Fruit fly (Drosophila melanogaster) whole organism, embryonic: ENCODE results near the gene CG12507.

Source experiments
- CG13287 ChIP-seq: fragments of 200-800 bp; sonication (Bioruptor generic); IDR thresholded peaks from 2 replicates; pipeline ENCODE4 v1.3.6; 2022; ENCODE audit warnings: missing biosample characterization, missing genetic modification characterization; ENCODE audit not compliant: partially characterized antibody
- CG1647 ChIP-seq: fragments of 200-800 bp; sonication (Bioruptor generic); optimal IDR thresholded peaks from 3 replicates; lab custom pipeline; 2016; ENCODE audit warnings: missing biosample characterization, missing genetic modification characterization
- CG30431 ChIP-seq: fragments of 200-800 bp; sonication (Bioruptor generic); optimal IDR thresholded peaks from 2 replicates; lab custom pipeline; 2017; ENCODE audit warnings: missing biosample characterization, missing genetic modification characterization
- CHES-1-like ChIP-seq: fragments of 200-800 bp; sonication (Bioruptor generic); optimal IDR thresholded peaks from 2 replicates; lab custom pipeline; 2016; ENCODE audit warnings: missing biosample characterization, missing genetic modification characterization
- Kr ChIP-seq: fragments of 200-800 bp; sonication (Bioruptor generic); optimal IDR thresholded peaks from 2 replicates; lab custom pipeline; 2017; ENCODE audit warnings: missing biosample characterization, mild to moderate bottlenecking, missing genetic modification characterization
- az2 ChIP-seq: fragments of 200-800 bp; sonication (Bioruptor generic); optimal IDR thresholded peaks from 3 replicates; lab custom pipeline; 2016; ENCODE audit warnings: missing biosample characterization, missing genetic modification characterization
- gcm2 ChIP-seq: fragments of 200-800 bp; sonication (Bioruptor generic); optimal IDR thresholded peaks from 2 replicates; lab custom pipeline; 2016; ENCODE audit warnings: missing biosample characterization, missing genetic modification characterization
- nerfin-1 ChIP-seq: fragments of 200-800 bp; sonication (Bioruptor generic); optimal IDR thresholded peaks from 3 replicates; lab custom pipeline; 2019; ENCODE audit warnings: missing biosample characterization, mild to moderate bottlenecking, missing genetic modification characterization, moderate library complexity

dm6 chrX:16270795-16271194 is 4.5 kb upstream of the CG12507 start, which contains the start of gene Mfe2:
- TF ChIP-seq CHES-1-like (GFP tag; lab: Kevin White, UChicago) = peak; percentile 34
- no peak for TF ChIP-seq gcm2 (GFP tag; lab: Kevin White, UChicago)
- TF ChIP-seq CG1647 (GFP tag; lab: Kevin White, UChicago) = peak; percentile 44
- TF ChIP-seq CG13287 (GFP tag; lab: Robert Waterston, UW) = peak; percentile 48; the same call in 1 of the 2 replicates
- TF ChIP-seq Kr (GFP tag; lab: Kevin White, UChicago) = no peak
- TF ChIP-seq CG30431 = no peak
- TF ChIP-seq nerfin-1 (tag; lab: Kevin White, UChicago) = peak; percentile 84
- peak; percentile 11 for TF ChIP-seq az2 (GFP tag; lab: Kevin White, UChicago)
